In the genomic region with DNA sequence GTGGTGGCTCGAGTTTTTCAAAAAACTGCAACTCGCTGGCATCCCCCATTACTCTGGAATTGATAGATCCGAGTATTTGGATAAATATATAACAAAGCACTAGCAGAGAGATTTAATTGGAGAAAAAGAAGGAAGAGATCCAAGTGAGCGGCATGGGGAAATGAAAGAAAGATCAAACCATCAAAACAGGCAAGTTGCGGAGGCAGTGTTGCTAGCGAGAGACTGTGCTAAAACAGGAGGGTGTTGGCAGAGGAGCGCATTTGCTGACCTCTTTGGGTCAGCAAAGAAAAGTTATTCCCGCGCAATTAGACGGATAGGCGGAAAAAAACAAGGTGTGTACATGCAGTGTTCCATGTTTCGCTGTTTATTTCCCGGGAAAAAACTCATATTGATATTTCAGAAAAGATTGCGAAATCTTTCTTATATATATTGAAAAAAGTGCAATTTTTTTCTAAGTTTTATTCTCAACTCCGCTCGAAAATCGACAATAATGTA, we compare ENCODE assay signal across 2 worm cellular contexts.
TF ChIP-seq lines count a peak whose summit lies in the region.

A gene (minus strand): TSS at position 51 of the 495 bp plus-strand sequence.

TF ChIP-seq in whole organism, L1 larva, 84 proteins besides CTCF, POLR2A, EP300 and RAD21 (continued from another document and continues in another):
- TF ChIP-seq blmp-1 (tag; optimal IDR thresholded peaks at IDR 0.05; lab: Kevin White, UChicago) (peak; percentile 88), nhr-84 (tag; optimal IDR thresholded peaks at IDR 0.05; lab: Kevin White, UChicago) (no peak), nhr-12 (tag; optimal IDR thresholded peaks at IDR 0.05; lab: Kevin White, UChicago) (no peak), ces-1 (GFP tag; optimal IDR thresholded peaks at IDR 0.05; lab: Kevin White, UChicago) (no peak), sox-4 (tag; optimal IDR thresholded peaks at IDR 0.05; lab: Kevin White, UChicago) (peak; percentile 33), C04F5.9 (tag; optimal IDR thresholded peaks at IDR 0.05; lab: Kevin White, UChicago) (peak; percentile 59), aly-2 (tag; optimal IDR thresholded peaks at IDR 0.05; lab: Kevin White, UChicago) (no peak), fkh-10 (GFP tag; optimal IDR thresholded peaks at IDR 0.05; lab: Kevin White, UChicago) (peak; percentile 40), mab-9 (GFP tag; IDR thresholded peaks at IDR 0.05; lab: Robert Waterston, UW) (peak; percentile 36), nhr-20 (tag; optimal IDR thresholded peaks at IDR 0.05; lab: Kevin White, UChicago) (peak; percentile 93), fos-1 (tag; optimal IDR thresholded peaks at IDR 0.05; lab: Kevin White, UChicago) (peak; percentile 72), egl-27 (tag; optimal IDR thresholded peaks at IDR 0.05; lab: Kevin White, UChicago) (no peak), rnt-1 (tag; optimal IDR thresholded peaks at IDR 0.05; lab: Kevin White, UChicago) (peak; percentile 95), nhr-11 (tag; optimal IDR thresholded peaks at IDR 0.05; lab: Kevin White, UChicago) (peak; percentile 67), fkh-4 (tag; optimal IDR thresholded peaks at IDR 0.05; lab: Kevin White, UChicago; ENCODE audit: borderline replicate concordance) (no peak), nhr-71 (tag; optimal IDR thresholded peaks at IDR 0.05; lab: Kevin White, UChicago) (peak; percentile 96), mep-1 (tag; optimal IDR thresholded peaks at IDR 0.05; lab: Kevin White, UChicago) (peak; percentile 93), ceh-8 (GFP tag; optimal IDR thresholded peaks at IDR 0.05; lab: Kevin White, UChicago) (peak; percentile 49), tlp-1 (tag; optimal IDR thresholded peaks at IDR 0.05; lab: Kevin White, UChicago) (no peak), hlh-17 (GFP tag; optimal IDR thresholded peaks at IDR 0.05; lab: Kevin White, UChicago; ENCODE audit: borderline replicate concordance) (no peak), ceh-82 (tag; optimal IDR thresholded peaks at IDR 0.05; lab: Kevin White, UChicago) (peak; percentile 79 to 88 (median 83)), nhr-237 (tag; optimal IDR thresholded peaks at IDR 0.05; lab: Kevin White, UChicago) (peak; percentile 29), ama-1 (optimal IDR thresholded peaks at IDR 0.05; lab: Kevin White, UChicago) (no peak), sptf-1 (tag; optimal IDR thresholded peaks at IDR 0.05; lab: Kevin White, UChicago) (no peak), nhr-28 (tag; optimal IDR thresholded peaks at IDR 0.05; lab: Kevin White, UChicago) (no peak), lsy-2 (tag; optimal IDR thresholded peaks at IDR 0.05; lab: Kevin White, UChicago) (peak; percentile 78 to 83), tbx-2 (tag; optimal IDR thresholded peaks at IDR 0.05; lab: Kevin White, UChicago) (peak; percentile 86), aha-1 (tag; optimal IDR thresholded peaks at IDR 0.05; lab: Kevin White, UChicago) (no peak), lir-3 (tag; optimal IDR thresholded peaks at IDR 0.05; lab: Kevin White, UChicago; ENCODE audit: poor library complexity) (peak; percentile 66), ztf-11 (tag; optimal IDR thresholded peaks at IDR 0.05; lab: Kevin White, UChicago) (peak in 1 of 2 experiments; percentile 50), nhr-77 (tag; optimal IDR thresholded peaks at IDR 0.05; lab: Kevin White, UChicago) (peak; percentile 78), sup-37 (GFP tag; optimal IDR thresholded peaks at IDR 0.05; lab: Kevin White, UChicago) (peak; percentile 56), dpl-1 (GFP tag; optimal IDR thresholded peaks at IDR 0.05; lab: Kevin White, UChicago) (peak; percentile 70 to 82 (median 78)), nhr-19 (GFP tag; conservative IDR thresholded peaks at IDR 0.05; lab: Robert Waterston, UW) (peak; percentile 91), elt-2 (tag; optimal IDR thresholded peaks at IDR 0.05; lab: Kevin White, UChicago) (peak; percentile 19), snu-23 (GFP tag; optimal IDR thresholded peaks at IDR 0.05; lab: Kevin White, UChicago) (peak; percentile 94), efl-3 (GFP tag; optimal IDR thresholded peaks at IDR 0.05; lab: Kevin White, UChicago) (no peak), unc-30 (tag; optimal IDR thresholded peaks at IDR 0.05; lab: Kevin White, UChicago) (no peak), nhr-90 (tag; optimal IDR thresholded peaks at IDR 0.05; lab: Kevin White, UChicago; ENCODE audit: poor library complexity) (peak; percentile 87), vab-15 (tag; optimal IDR thresholded peaks at IDR 0.05; lab: Kevin White, UChicago) (peak; percentile 62), Y116A8C.19 (tag; optimal IDR thresholded peaks at IDR 0.05; lab: Kevin White, UChicago; ENCODE audit: borderline replicate concordance) (no peak), ceh-90 (tag; optimal IDR thresholded peaks at IDR 0.05; lab: Kevin White, UChicago) (no peak), xbp-1 (tag; optimal IDR thresholded peaks at IDR 0.05; lab: Kevin White, UChicago) (peak; percentile 83), alr-1 (tag; optimal IDR thresholded peaks at IDR 0.05; lab: Kevin White, UChicago; ENCODE audit: borderline replicate concordance) (no peak), efl-1 (optimal IDR thresholded peaks at IDR 0.05; lab: Kevin White, UChicago) (peak; percentile 74 to 85), efl-1 (GFP tag; optimal IDR thresholded peaks at IDR 0.05 in 1 of 2; lab: Kevin White, UChicago) (peak; percentile 59 to 97), pag-3 (tag; optimal IDR thresholded peaks at IDR 0.05; lab: Kevin White, UChicago; ENCODE audit: borderline replicate concordance, insufficient read depth) (peak; percentile 37), lin-13 (GFP tag; optimal IDR thresholded peaks at IDR 0.05; lab: Kevin White, UChicago) (peak; percentile 85), lin-39 (tag; optimal IDR thresholded peaks at IDR 0.05; lab: Kevin White, UChicago) (peak; percentile 81), grh-1 (GFP tag; IDR thresholded peaks at IDR 0.05; lab: Robert Waterston, UW) (peak; percentile 85), jun-1 (tag; optimal IDR thresholded peaks at IDR 0.05; lab: Kevin White, UChicago) (peak; percentile 84), unc-62 (GFP tag; optimal IDR thresholded peaks at IDR 0.05; lab: Kevin White, UChicago) (no peak), hlh-4 (tag; optimal IDR thresholded peaks at IDR 0.05; lab: Kevin White, UChicago) (no peak), F16B12.6 (tag; optimal IDR thresholded peaks at IDR 0.05; lab: Kevin White, UChicago) (peak; percentile 54), irx-1 (tag; optimal IDR thresholded peaks at IDR 0.05; lab: Kevin White, UChicago) (peak; percentile 81), lin-14 (GFP tag; optimal IDR thresholded peaks at IDR 0.05; lab: Kevin White, UChicago) (peak; percentile 93), C34B4.2 (tag; optimal IDR thresholded peaks at IDR 0.05; lab: Kevin White, UChicago) (no peak), mdl-1 (tag; optimal IDR thresholded peaks at IDR 0.05; lab: Kevin White, UChicago) (peak in 1 of 2 experiments; percentile 82), snpc-4 (tag; optimal IDR thresholded peaks at IDR 0.05; lab: Kevin White, UChicago) (peak; percentile 70), skn-1 (tag; optimal IDR thresholded peaks at IDR 0.05; lab: Kevin White, UChicago) (peak; percentile 65), pax-3 (tag; optimal IDR thresholded peaks at IDR 0.05; lab: Kevin White, UChicago) (peak; percentile 36), ets-5 (GFP tag; IDR thresholded peaks at IDR 0.05; lab: Robert Waterston, UW) (no peak)

TF ChIP-seq in whole organism, L3 larva, 47 proteins besides CTCF, POLR2A, EP300 and RAD21 (continued from another document):
- TF ChIP-seq elt-3 (tag; optimal IDR thresholded peaks at IDR 0.05; lab: Kevin White, UChicago) = peak in 1 of 3 experiments; percentile 24
- TF ChIP-seq nhr-25 (tag; optimal IDR thresholded peaks at IDR 0.05; lab: Kevin White, UChicago) = peak; percentile 94
- TF ChIP-seq lin-39 (tag; optimal IDR thresholded peaks at IDR 0.05; lab: Kevin White, UChicago) = peak; percentile 68
- TF ChIP-seq ceh-82 (tag; optimal IDR thresholded peaks at IDR 0.05; lab: Kevin White, UChicago) = peak; percentile 4
- peak; percentile 35 for TF ChIP-seq tbx-2 (tag; optimal IDR thresholded peaks at IDR 0.05; lab: Kevin White, UChicago)
- peak; percentile 86 for TF ChIP-seq nhr-43 (tag; optimal IDR thresholded peaks at IDR 0.05; lab: Kevin White, UChicago; ENCODE audit: poor library complexity, severe bottlenecking)
- TF ChIP-seq nhr-237 (tag; optimal IDR thresholded peaks at IDR 0.05; lab: Kevin White, UChicago) = no peak
